Fruit fly (Drosophila melanogaster) whole organism, pupa: ENCODE results near the gene Cul5.

Experiments used
- CG10348 ChIP-seq: fragments of 200-800 bp; sonication (Bioruptor generic); IDR thresholded peaks from 2 replicates; pipeline ENCODE4 v1.3.6; 2022; ENCODE audit warnings: missing biosample characterization, missing genetic modification characterization
- CG12605 ChIP-seq: fragments of 200-800 bp; sonication (Bioruptor generic); IDR thresholded peaks from 2 replicates; pipeline ENCODE4 v1.3.6; 2022; ENCODE audit warnings: missing biosample characterization, missing genetic modification characterization
- CG13204 ChIP-seq: fragments of 200-800 bp; sonication (Bioruptor generic); optimal IDR thresholded peaks from 2 replicates; lab custom pipeline; 2018; ENCODE audit warnings: missing biosample characterization, mild to moderate bottlenecking, missing genetic modification characterization, moderate library complexity
- CG14655 ChIP-seq: fragments of 200-800 bp; sonication (Bioruptor generic); optimal IDR thresholded peaks from 3 replicates; lab custom pipeline; 2017; ENCODE audit warnings: mild to moderate bottlenecking, missing biosample characterization, missing genetic modification reagents, missing genetic modification characterization
- CG15710 ChIP-seq: fragments of 200-800 bp; sonication (Bioruptor generic); optimal IDR thresholded peaks from 2 replicates; lab custom pipeline; 2018; ENCODE audit warnings: missing biosample characterization, mild to moderate bottlenecking, missing genetic modification characterization, moderate library complexity
- CG17806 ChIP-seq: fragments of 200-800 bp; sonication (Bioruptor generic); optimal IDR thresholded peaks from 2 replicates; lab custom pipeline; 2018; ENCODE audit warnings: missing biosample characterization, mild to moderate bottlenecking, missing genetic modification characterization, moderate library complexity
- CG32121 ChIP-seq: fragments of 200-800 bp; sonication (Bioruptor generic); IDR thresholded peaks from 2 replicates; pipeline ENCODE4 v1.3.6; 2022; ENCODE audit warnings: missing biosample characterization, missing genetic modification characterization
- CG34367 ChIP-seq: fragments of 200-800 bp; sonication (Bioruptor generic); optimal IDR thresholded peaks from 2 replicates; lab custom pipeline; 2018; ENCODE audit warnings: missing biosample characterization, mild to moderate bottlenecking, missing genetic modification characterization
- CG4496 ChIP-seq: fragments of 200-800 bp; sonication (Bioruptor generic); IDR thresholded peaks from 3 replicates; pipeline ENCODE4 v1.3.6; 2022; ENCODE audit warnings: missing biosample characterization, missing genetic modification characterization
- CG8159 ChIP-seq: fragments of 200-800 bp; sonication (Bioruptor generic); optimal IDR thresholded peaks from 3 replicates; lab custom pipeline; 2018; ENCODE audit warnings: missing biosample characterization, mild to moderate bottlenecking, missing genetic modification characterization, moderate library complexity
- CG8301 ChIP-seq: fragments of 200-800 bp; sonication (Bioruptor generic); optimal IDR thresholded peaks from 2 replicates; lab custom pipeline; 2018; ENCODE audit warnings: missing biosample characterization, mild to moderate bottlenecking, missing genetic modification characterization
- CG9948 ChIP-seq: fragments of 200-800 bp; sonication (Bioruptor generic); optimal IDR thresholded peaks from 2 replicates; lab custom pipeline; 2018; ENCODE audit warnings: missing biosample characterization, mild to moderate bottlenecking, missing genetic modification characterization, moderate library complexity
- D1 ChIP-seq: fragments of 200-800 bp; sonication (Bioruptor generic); optimal IDR thresholded peaks from 2 replicates; lab custom pipeline; 2018; ENCODE audit warnings: missing biosample characterization, mild to moderate bottlenecking, missing genetic modification characterization, moderate library complexity
- EcR ChIP-seq: fragments of 200-800 bp; sonication (Bioruptor generic); optimal IDR thresholded peaks from 3 replicates; lab custom pipeline; 2019; ENCODE audit warnings: missing biosample characterization, missing genetic modification characterization, mild to moderate bottlenecking, moderate library complexity, missing genetic modification reagents
- Ets98B ChIP-seq: fragments of 200-800 bp; sonication (Bioruptor generic); IDR thresholded peaks from 2 replicates; pipeline ENCODE4 v1.3.6; 2022; ENCODE audit warnings: missing biosample characterization, missing genetic modification characterization
- Pif1A ChIP-seq: fragments of 200-800 bp; sonication (Bioruptor generic); optimal IDR thresholded peaks from 3 replicates; lab custom pipeline; 2016; ENCODE audit warnings: missing biosample characterization, missing genetic modification characterization
- Pif1B ChIP-seq: fragments of 200-800 bp; sonication (Bioruptor generic); optimal IDR thresholded peaks from 3 replicates; lab custom pipeline; 2016; ENCODE audit warnings: missing biosample characterization, missing genetic modification characterization
- Snoo ChIP-seq: fragments of 200-800 bp; sonication (Bioruptor generic); optimal IDR thresholded peaks from 3 replicates; lab custom pipeline; 2017; ENCODE audit warnings: missing biosample characterization, mild to moderate bottlenecking, missing genetic modification characterization, inconsistent platforms
- fd96Ca ChIP-seq: fragments of 200-800 bp; sonication (Bioruptor generic); IDR thresholded peaks from 3 replicates; pipeline ENCODE4 v1.3.6; 2022; ENCODE audit warnings: missing biosample characterization, missing genetic modification characterization
- gl ChIP-seq: fragments of 200-800 bp; sonication (Bioruptor generic); optimal IDR thresholded peaks from 2 replicates; lab custom pipeline; 2018; ENCODE audit warnings: missing biosample characterization, mild to moderate bottlenecking, missing genetic modification characterization
- rn ChIP-seq: fragments of 200-800 bp; sonication (Bioruptor generic); IDR thresholded peaks from 2 replicates; pipeline ENCODE4 v1.3.6; 2022; ENCODE audit warnings: missing biosample characterization, missing genetic modification characterization

Cul5 gene

DNA sequence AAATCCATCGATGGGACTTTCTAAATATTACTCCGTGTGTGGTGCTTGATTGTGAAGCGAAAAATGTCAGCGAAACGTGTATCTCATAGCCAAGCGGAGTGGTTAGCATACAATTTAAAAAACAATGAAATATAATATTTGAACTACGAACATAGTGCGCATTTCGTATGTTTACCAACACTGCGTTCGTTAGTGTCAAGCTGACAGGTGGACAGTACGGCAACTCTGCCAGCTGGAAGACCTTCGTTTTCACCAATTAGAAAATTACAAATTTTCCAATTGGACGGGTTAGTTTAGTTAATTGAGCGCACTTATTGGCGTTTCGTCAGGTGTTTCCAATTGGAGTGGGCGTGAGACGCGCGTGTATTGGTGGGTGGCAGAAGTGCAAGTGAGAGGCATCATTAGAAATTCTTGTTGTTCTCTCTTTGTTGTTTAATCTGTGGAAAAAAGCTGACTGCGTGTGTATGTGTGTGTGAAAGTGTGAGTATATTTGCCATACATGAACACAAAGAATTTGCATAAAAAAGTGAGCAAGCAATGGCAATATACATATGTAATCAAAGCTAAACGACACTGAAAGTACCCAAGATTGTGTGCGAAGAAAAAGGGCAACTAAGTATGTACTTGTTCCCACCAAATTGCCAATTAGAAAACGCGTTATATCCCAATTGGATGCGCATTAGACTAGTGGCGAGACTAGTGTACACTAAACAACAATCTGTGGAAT is 22.9 kb downstream of the Cul5 start:
- TF ChIP-seq CG9948 (no peak), rn (GFP tag; lab: Robert Waterston, UW) (no peak), CG32121 (GFP tag; lab: Robert Waterston, UW) (peak; percentile 53; the same call in 1 of the 2 replicates), CG15710 (tag; lab: Kevin White, UChicago) (no peak), gl (tag; lab: Kevin White, UChicago) (no peak), CG17806 (tag; lab: Kevin White, UChicago) (no peak), CG10348 (GFP tag; lab: Robert Waterston, UW) (no peak), Pif1B (GFP tag; lab: Kevin White, UChicago) (peak; percentile 19), CG8301 (tag; lab: Kevin White, UChicago) (no peak), Snoo (peak; percentile 25), fd96Ca (peak; percentile 12; the same call in 1 of the 3 replicates), Pif1A (GFP tag; lab: Kevin White, UChicago) (peak; percentile 55), Ets98B (GFP tag; lab: Robert Waterston, UW) (peak; percentile 37; the same call in 1 of the 2 replicates), CG14655 (GFP tag; lab: Kevin White, UChicago) (no peak), CG12605 (GFP tag; lab: Robert Waterston, UW) (no peak), CG13204 (no peak), CG4496 (peak; percentile 59; the same call in 2 of the 3 replicates), EcR (GFP tag; lab: Kevin White, UChicago) (no peak), D1 (no peak), CG34367 (tag; lab: Kevin White, UChicago) (no peak), CG8159 (tag; lab: Kevin White, UChicago) (no peak)

- peak; percentile 46 for TF ChIP-seq Ets98B (GFP tag; lab: Robert Waterston, UW)
- peak; percentile 40; the same call in 2 of the 3 replicates for TF ChIP-seq CG4496
- TF ChIP-seq CG32121 (GFP tag; lab: Robert Waterston, UW) = peak; percentile 49; the same call in 1 of the 2 replicates
- TF ChIP-seq Snoo = peak; percentile 43
- TF ChIP-seq fd96Ca = no peak
- peak; percentile 38 for TF ChIP-seq EcR (GFP tag; lab: Kevin White, UChicago)
- peak; percentile 30 for TF ChIP-seq CG15710 (tag; lab: Kevin White, UChicago)
- peak; percentile 4 for TF ChIP-seq CG14655 (GFP tag; lab: Kevin White, UChicago)
- no peak for TF ChIP-seq CG12605 (GFP tag; lab: Robert Waterston, UW)
- no peak for TF ChIP-seq CG17806 (tag; lab: Kevin White, UChicago)
- no peak for TF ChIP-seq Pif1A (GFP tag; lab: Kevin White, UChicago)
- TF ChIP-seq CG10348 (GFP tag; lab: Robert Waterston, UW) = no peak
- TF ChIP-seq CG8159 (tag; lab: Kevin White, UChicago) = peak; percentile 46
These were observed 23.7 kb downstream of the Cul5 start, which contains the start of the genes Slu7 and Pkc98E for dm6 chr3R:29038960-29039581. TSS of gene Slu7 (minus strand) at chr3R:29039071. TSS of gene Pkc98E (plus strand) at chr3R:29039156.

DNA sequence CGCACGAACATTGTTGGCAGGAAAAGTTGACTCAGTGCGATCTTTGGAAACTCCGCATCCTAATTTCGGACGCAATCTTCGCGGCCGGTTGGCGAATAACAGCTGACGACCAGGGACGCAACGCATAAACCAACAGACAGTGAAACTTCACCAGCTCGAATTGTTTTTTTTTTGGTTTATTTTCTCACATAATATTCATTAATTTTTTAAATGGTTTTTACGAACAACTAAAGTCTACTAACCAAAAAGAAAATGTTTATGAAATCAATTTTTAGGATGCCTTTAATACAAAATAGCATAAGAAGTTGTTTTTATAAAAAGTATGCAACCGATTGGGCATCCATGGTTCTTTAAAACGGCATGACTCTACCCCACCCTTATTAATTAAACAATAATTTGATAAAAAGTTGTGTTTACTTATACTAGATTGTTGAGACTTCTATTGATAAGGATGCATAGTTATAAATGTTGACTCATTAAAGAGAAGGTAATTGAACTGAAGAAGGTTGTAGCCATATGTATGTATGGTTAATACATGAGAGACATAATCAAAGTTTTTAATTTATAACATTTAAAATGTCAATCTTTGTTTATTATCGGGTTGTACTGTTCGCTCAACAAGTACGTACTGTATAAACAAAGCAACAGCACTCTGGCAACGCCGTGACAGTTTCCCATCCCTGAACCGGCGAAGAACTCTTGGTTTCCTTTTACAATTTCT is 28.7 kb downstream of the Cul5 start, which contains the start of the genes beta4GalNAcTB and Cpsf100:
Gene beta4GalNAcTB, minus strand, starts transcription at position 100 of the 721 bp plus-strand sequence.
Gene Cpsf100, plus strand, starts transcription at position 665 of the 721 bp plus-strand sequence.
- TF ChIP-seq gl (tag; lab: Kevin White, UChicago) (no peak), CG8159 (tag; lab: Kevin White, UChicago) (peak; percentile 81), CG17806 (tag; lab: Kevin White, UChicago) (peak; percentile 58), Pif1B (GFP tag; lab: Kevin White, UChicago) (no peak), D1 (no peak), CG9948 (peak; percentile 72), CG8301 (tag; lab: Kevin White, UChicago) (peak; percentile 27), Ets98B (GFP tag; lab: Robert Waterston, UW) (0 out of 2 replicates have a peak, but pooled peaks have one; percentile 22), CG10348 (GFP tag; lab: Robert Waterston, UW) (0 out of 2 replicates have a peak, but pooled peaks have one; percentile 27), EcR (GFP tag; lab: Kevin White, UChicago) (no peak), CG12605 (GFP tag; lab: Robert Waterston, UW) (no peak), CG34367 (tag; lab: Kevin White, UChicago) (peak; percentile 57), CG32121 (GFP tag; lab: Robert Waterston, UW) (peak; percentile 31; the same call in 1 of the 2 replicates), CG4496 (peak; percentile 60), Snoo (peak; percentile 75), CG14655 (GFP tag; lab: Kevin White, UChicago) (no peak), CG15710 (tag; lab: Kevin White, UChicago) (peak; percentile 77), rn (GFP tag; lab: Robert Waterston, UW) (0 out of 2 replicates have a peak, but pooled peaks have one; percentile 25), Pif1A (GFP tag; lab: Kevin White, UChicago) (no peak)

- TF ChIP-seq Pif1A (GFP tag; lab: Kevin White, UChicago) = no peak
- no peak for TF ChIP-seq Snoo
- TF ChIP-seq CG12605 (GFP tag; lab: Robert Waterston, UW) = no peak
- TF ChIP-seq CG8159 (tag; lab: Kevin White, UChicago) = no peak
- TF ChIP-seq CG17806 (tag; lab: Kevin White, UChicago) = no peak
- no peak for TF ChIP-seq fd96Ca
- no peak for TF ChIP-seq EcR (GFP tag; lab: Kevin White, UChicago)
- no peak for TF ChIP-seq CG10348 (GFP tag; lab: Robert Waterston, UW)
- no peak for TF ChIP-seq CG32121 (GFP tag; lab: Robert Waterston, UW)
- TF ChIP-seq rn (GFP tag; lab: Robert Waterston, UW) = no peak
- no peak for TF ChIP-seq CG14655 (GFP tag; lab: Kevin White, UChicago)
- TF ChIP-seq CG9948 = no peak
- no peak for TF ChIP-seq Pif1B (GFP tag; lab: Kevin White, UChicago)
- no peak for TF ChIP-seq CG4496
- TF ChIP-seq CG8301 (tag; lab: Kevin White, UChicago) = no peak
- TF ChIP-seq D1 = no peak
- no peak for TF ChIP-seq gl (tag; lab: Kevin White, UChicago)
These were observed 30.2 kb downstream of the Cul5 start, which contains the start of gene Ssl2 for dm6 chr3R:29032542-29032941. TSS of gene Ssl2 (minus strand) at chr3R:29032642.
